Worm (Caenorhabditis elegans) whole organism, early embryonic: ENCODE data around the gene mac-1.

Source experiments
- F13C5.2 ChIP-seq: sonication (generic microtip); optimal IDR thresholded peaks from 2 replicates; lab custom pipeline; 2017; ENCODE audit warnings: mild to moderate bottlenecking, missing genetic modification characterization, inconsistent platforms, missing compliant biosample characterization
- aly-1 ChIP-seq: sonication (generic microtip); optimal IDR thresholded peaks from 2 replicates; lab custom pipeline; 2016; ENCODE audit warnings: missing genetic modification characterization, missing compliant biosample characterization
- ama-1 ChIP-seq: fragments of 150-350 bp; optimal IDR thresholded peaks from 2 replicates; lab custom pipeline; 2014
- ceh-13 ChIP-seq: fragments of 200-800 bp; sonication (Bioruptor generic); optimal IDR thresholded peaks from 2 replicates; lab custom pipeline; 2018; ENCODE audit warnings: mild to moderate bottlenecking, missing genetic modification characterization, missing compliant biosample characterization
- ceh-36 ChIP-seq: sonication (generic microtip); optimal IDR thresholded peaks from 2 replicates; lab custom pipeline; 2016; ENCODE audit warnings: missing genetic modification characterization, inconsistent platforms, missing compliant biosample characterization
- flt-1 ChIP-seq: fragments of 200-800 bp; sonication (Bioruptor generic); IDR thresholded peaks from 2 replicates; pipeline ENCODE4 v1.3.6; 2022; ENCODE audit warnings: missing genetic modification characterization, missing compliant biosample characterization
- hmbx-1 ChIP-seq: sonication (generic microtip); optimal IDR thresholded peaks from 2 replicates; lab custom pipeline; 2016; ENCODE audit warnings: mild to moderate bottlenecking, missing genetic modification characterization, missing compliant biosample characterization
- hmg-4 ChIP-seq: fragments of 200-800 bp; sonication (Bioruptor generic); optimal IDR thresholded peaks from 2 replicates; lab custom pipeline; 2018; ENCODE audit warnings: mild to moderate bottlenecking, missing genetic modification characterization, missing compliant biosample characterization
- pes-1 ChIP-seq: fragments of 200-800 bp; sonication (Bioruptor generic); IDR thresholded peaks from 2 replicates; pipeline ENCODE4 v1.3.6; 2022; ENCODE audit warnings: missing genetic modification reagents, missing genetic modification characterization, missing compliant biosample characterization
- scrt-1 ChIP-seq: fragments of 200-800 bp; sonication (Bioruptor generic); IDR thresholded peaks from 2 replicates; pipeline ENCODE4 v1.3.6; 2022; ENCODE audit warnings: missing genetic modification characterization, missing compliant biosample characterization
- sea-1 ChIP-seq: fragments of 200-800 bp; sonication (Bioruptor generic); conservative IDR thresholded peaks from 2 replicates; pipeline ENCODE4 v1.3.6; 2022; ENCODE audit warnings: missing genetic modification characterization, missing compliant biosample characterization
- tbx-11 ChIP-seq: fragments of 200-800 bp; sonication (Bioruptor generic); IDR thresholded peaks from 2 replicates; pipeline ENCODE4 v1.3.6; 2022; ENCODE audit warnings: missing genetic modification characterization, missing compliant biosample characterization
- tbx-37 ChIP-seq: fragments of 200-800 bp; sonication (Bioruptor generic); conservative IDR thresholded peaks from 2 replicates; pipeline ENCODE4 v1.3.6; 2022; ENCODE audit warnings: missing genetic modification reagents, missing genetic modification characterization, missing compliant biosample characterization
- tra-4 ChIP-seq: sonication (generic microtip); optimal IDR thresholded peaks from 2 replicates; lab custom pipeline; 2017; ENCODE audit warnings: missing genetic modification characterization, missing compliant biosample characterization

ce11 chrII:13293502-13293901 lies 27.2 kb downstream of the mac-1 start:
- TF ChIP-seq ama-1 (lab: Kevin White, UChicago) (no peak), hmbx-1 (tag; lab: Kevin White, UChicago) (no peak), tbx-11 (GFP tag; lab: Robert Waterston, UW) (no peak), scrt-1 (GFP tag; lab: Robert Waterston, UW) (no peak), ceh-13 (no peak), tbx-37 (GFP tag; lab: Robert Waterston, UW) (no peak), ceh-36 (peak; percentile 7), tra-4 (tag; lab: Kevin White, UChicago) (no peak), pes-1 (no peak), flt-1 (GFP tag; lab: Robert Waterston, UW) (no peak), hmg-4 (no peak), F13C5.2 (tag; lab: Kevin White, UChicago) (no peak), sea-1 (no peak), aly-1 (tag; lab: Kevin White, UChicago) (no peak)
